Fruit fly (Drosophila melanogaster): ENCODE measurements around the gene CG13028.

The CG13028 gene

dm6 chr3L:16891914-16892313 lies 31.1 kb upstream of the CG13028 start:
- TF ChIP-seq kay (GFP tag; ENCODE audit: borderline replicate concordance) (peak; percentile 32), CG12768 (GFP tag; optimal IDR thresholded peaks at IDR 0.05) (no peak)

dm6 chr3L:16892728-16893271 lies 30.3 kb upstream of the CG13028 start:
- TF ChIP-seq CG5204 (GFP tag; optimal IDR thresholded peaks at IDR 0.05) (peak; percentile 6), Mnt (GFP tag; optimal IDR thresholded peaks at IDR 0.05) (no peak), CG14711 (tag; optimal IDR thresholded peaks at IDR 0.05) (peak; percentile 5), CG7045 (GFP tag; optimal IDR thresholded peaks at IDR 0.05) (peak; percentile 21)

- no peak for TF ChIP-seq tj (GFP tag; optimal IDR thresholded peaks at IDR 0.05)
- TF ChIP-seq Crg-1 (GFP tag; optimal IDR thresholded peaks at IDR 0.05), result no peak
- no peak for TF ChIP-seq Clk (GFP tag; optimal IDR thresholded peaks at IDR 0.05)
- TF ChIP-seq cic (GFP tag; optimal IDR thresholded peaks at IDR 0.05), result no peak
- no peak for TF ChIP-seq CG14711 (tag; optimal IDR thresholded peaks at IDR 0.05)
- no peak for TF ChIP-seq ovo (GFP tag; optimal IDR thresholded peaks at IDR 0.05)
- TF ChIP-seq CG11617 (GFP tag; optimal IDR thresholded peaks at IDR 0.05), result no peak
- TF ChIP-seq CG12768 (GFP tag; optimal IDR thresholded peaks at IDR 0.05), result no peak
- TF ChIP-seq CG33017 (tag; optimal IDR thresholded peaks at IDR 0.05), result no peak
- TF ChIP-seq bab1 (GFP tag; optimal IDR thresholded peaks at IDR 0.05), result no peak
- no peak for TF ChIP-seq toe (GFP tag; optimal IDR thresholded peaks at IDR 0.05)
- no peak for TF ChIP-seq Mnt (GFP tag; optimal IDR thresholded peaks at IDR 0.05)
- no peak for TF ChIP-seq cnc (optimal IDR thresholded peaks at IDR 0.05)
- no peak for TF ChIP-seq pad (GFP tag; optimal IDR thresholded peaks at IDR 0.05)
Observed at dm6 chr3L:16893647-16894046, 29.4 kb upstream of the CG13028 start.

dm6 chr3L:16896408-16896807 lies 26.6 kb upstream of the CG13028 start:
- no peak for TF ChIP-seq Mnt (GFP tag; optimal IDR thresholded peaks at IDR 0.05)
- no peak for TF ChIP-seq CG5204 (GFP tag; optimal IDR thresholded peaks at IDR 0.05)
- no peak for TF ChIP-seq toe (GFP tag; optimal IDR thresholded peaks at IDR 0.05)
- TF ChIP-seq kay (GFP tag; ENCODE audit: borderline replicate concordance), result no peak
- TF ChIP-seq cnc (optimal IDR thresholded peaks at IDR 0.05), result no peak
- no peak for TF ChIP-seq CG7045 (GFP tag; optimal IDR thresholded peaks at IDR 0.05)
- no peak for TF ChIP-seq CG14711 (tag; optimal IDR thresholded peaks at IDR 0.05)
- no peak for TF ChIP-seq pad (GFP tag; optimal IDR thresholded peaks at IDR 0.05)
- no peak for TF ChIP-seq CG11617 (GFP tag; optimal IDR thresholded peaks at IDR 0.05)
- TF ChIP-seq bab1 (GFP tag; optimal IDR thresholded peaks at IDR 0.05), result no peak
- no peak for TF ChIP-seq Crg-1 (GFP tag; optimal IDR thresholded peaks at IDR 0.05)
- no peak for TF ChIP-seq Hr96 (GFP tag; optimal IDR thresholded peaks at IDR 0.05)
- TF ChIP-seq cic (GFP tag; optimal IDR thresholded peaks at IDR 0.05), result no peak
- no peak for TF ChIP-seq CG7101 (tag; optimal IDR thresholded peaks at IDR 0.05)
- no peak for TF ChIP-seq Clk (GFP tag; optimal IDR thresholded peaks at IDR 0.05)
- TF ChIP-seq ovo (GFP tag; optimal IDR thresholded peaks at IDR 0.05), result no peak
- no peak for TF ChIP-seq tj (GFP tag; optimal IDR thresholded peaks at IDR 0.05)
- TF ChIP-seq CG33017 (tag; optimal IDR thresholded peaks at IDR 0.05), result no peak

dm6 chr3L:16910466-16910865 lies 12.6 kb upstream of the CG13028 start:
- no peak for TF ChIP-seq Hr96 (GFP tag; optimal IDR thresholded peaks at IDR 0.05)

- TF ChIP-seq Clk (GFP tag; optimal IDR thresholded peaks at IDR 0.05), result no peak
- no peak for TF ChIP-seq kay (GFP tag; ENCODE audit: borderline replicate concordance)
- no peak for TF ChIP-seq CG12768 (GFP tag; optimal IDR thresholded peaks at IDR 0.05)
- no peak for TF ChIP-seq Crg-1 (GFP tag; optimal IDR thresholded peaks at IDR 0.05)
- TF ChIP-seq cnc (optimal IDR thresholded peaks at IDR 0.05), result no peak
- no peak for TF ChIP-seq CG5204 (GFP tag; optimal IDR thresholded peaks at IDR 0.05)
- TF ChIP-seq cic (GFP tag; optimal IDR thresholded peaks at IDR 0.05), result no peak
- no peak for TF ChIP-seq bab1 (GFP tag; optimal IDR thresholded peaks at IDR 0.05)
- TF ChIP-seq CG1620 (GFP tag; optimal IDR thresholded peaks at IDR 0.05), result no peak
- no peak for TF ChIP-seq CG14711 (tag; optimal IDR thresholded peaks at IDR 0.05)
- no peak for TF ChIP-seq ovo (GFP tag; optimal IDR thresholded peaks at IDR 0.05)
- TF ChIP-seq Hr96 (GFP tag; optimal IDR thresholded peaks at IDR 0.05), result no peak
- no peak for TF ChIP-seq CG7045 (GFP tag; optimal IDR thresholded peaks at IDR 0.05)
- TF ChIP-seq CG33017 (tag; optimal IDR thresholded peaks at IDR 0.05), result no peak
- TF ChIP-seq tj (GFP tag; optimal IDR thresholded peaks at IDR 0.05), result no peak
Observed at dm6 chr3L:16914113-16914512, 8.9 kb upstream of the CG13028 start.

dm6 chr3L:16915766-16916476 lies 7.1 kb upstream of the CG13028 start:
- no peak for TF ChIP-seq cic (GFP tag; optimal IDR thresholded peaks at IDR 0.05)
- TF ChIP-seq tj (GFP tag; optimal IDR thresholded peaks at IDR 0.05), result peak; percentile 53
